Fruit fly (Drosophila melanogaster): ENCODE measurements around the gene Dh44.

dm6 chr3R:9637882-9638281, at the start of gene Dh44:
- no peak for TF ChIP-seq psq (optimal IDR thresholded peaks at IDR 0.05)
- TF ChIP-seq usp (GFP tag; optimal IDR thresholded peaks at IDR 0.05) = no peak

Measured in whole organism.